Worm (Caenorhabditis elegans) whole organism, L3 larva: Measurements from ENCODE around the gene F42A6.6.

Experiments
- ZK546.5 ChIP-seq: sonication (generic microtip); optimal IDR thresholded peaks from 2 replicates; lab custom pipeline; 2017; ENCODE audit warnings: missing biosample characterization, missing genetic modification characterization
- egl-27 ChIP-seq: sonication (generic microtip); optimal IDR thresholded peaks from 4 replicates; lab custom pipeline; 2017; ENCODE audit warnings: missing biosample characterization, missing genetic modification reagents, missing genetic modification characterization
- elt-3 ChIP-seq, 3 experiments: fragments of 150-350 bp in 1 of 3; sonication (generic microtip) in 2 of 3; optimal IDR thresholded peaks; 2 replicates in 2 of 3; 4 replicates in 1 of 3; lab custom pipeline; 2014 to 2017; ENCODE audit warnings: missing biosample characterization in 3 of 3, missing genetic modification characterization in 3 of 3
- fkh-10 ChIP-seq: sonication (generic microtip); optimal IDR thresholded peaks from 2 replicates; lab custom pipeline; 2017; ENCODE audit warnings: missing biosample characterization, missing genetic modification reagents, missing genetic modification characterization
- nhr-12 ChIP-seq: fragments of 150-350 bp; optimal IDR thresholded peaks from 2 replicates; lab custom pipeline; 2014; ENCODE audit warnings: missing biosample characterization, missing genetic modification characterization
- nhr-237 ChIP-seq: fragments of 150-350 bp; optimal IDR thresholded peaks from 2 replicates; lab custom pipeline; 2014; ENCODE audit warnings: missing biosample characterization, missing genetic modification characterization
- nhr-28 ChIP-seq: fragments of 150-350 bp; optimal IDR thresholded peaks from 2 replicates; lab custom pipeline; 2014; ENCODE audit warnings: missing biosample characterization, missing genetic modification characterization
- skn-1 ChIP-seq: fragments of 150-350 bp; optimal IDR thresholded peaks from 2 replicates; lab custom pipeline; 2014; ENCODE audit warnings: missing biosample characterization, missing genetic modification characterization
- zag-1 ChIP-seq: fragments of 150-350 bp; optimal IDR thresholded peaks from 2 replicates; lab custom pipeline; 2014; ENCODE audit warnings: missing biosample characterization, missing genetic modification characterization

DNA sequence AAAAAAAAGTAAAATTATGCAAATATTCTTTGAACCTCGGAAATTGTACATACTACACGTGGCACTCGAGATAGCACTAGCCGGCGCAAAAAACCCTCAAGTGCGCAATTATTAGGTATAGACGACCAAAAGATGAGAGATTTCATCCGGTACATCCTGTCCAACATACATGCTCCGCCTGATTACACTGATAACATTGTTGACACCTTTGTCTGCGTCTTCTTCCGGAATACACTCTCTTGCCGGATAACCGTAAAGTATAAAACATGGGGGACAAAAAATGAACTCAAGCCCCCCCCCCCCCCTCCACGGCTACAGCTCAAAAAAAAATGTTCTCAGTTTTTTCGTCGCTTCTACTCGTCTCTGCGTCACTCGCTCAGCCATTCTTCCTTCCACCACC, 38.4 kb downstream of the F42A6.6 start, which contains the start of gene W08E12.6:
- TF ChIP-seq elt-3 (tag; optimal IDR thresholded peaks at IDR 0.05; lab: Kevin White, UChicago) = no peak
- TF ChIP-seq zag-1 = no peak
- TF ChIP-seq nhr-28 (tag; lab: Kevin White, UChicago) = no peak
- no peak for TF ChIP-seq fkh-10
- TF ChIP-seq nhr-12 (tag; lab: Kevin White, UChicago) = no peak
- TF ChIP-seq skn-1 (tag; lab: Kevin White, UChicago) = no peak
- TF ChIP-seq nhr-237 = no peak
- no peak for TF ChIP-seq egl-27 (tag; lab: Kevin White, UChicago)
- TF ChIP-seq ZK546.5 (tag; lab: Kevin White, UChicago) = no peak
